Fruit fly (Drosophila melanogaster) whole organism, embryonic: ENCODE measurements around the gene CG5080.

Source experiments
- CG10654 ChIP-seq: fragments of 200-800 bp; sonication (Bioruptor generic); optimal IDR thresholded peaks from 2 replicates; lab custom pipeline; 2016; ENCODE audit warnings: missing biosample characterization, missing genetic modification characterization
- CG11560 ChIP-seq: fragments of 200-800 bp; sonication (Bioruptor generic); IDR thresholded peaks from 3 replicates; pipeline ENCODE4 v1.3.6; 2022; ENCODE audit warnings: missing biosample characterization, missing genetic modification characterization
- CG12219 ChIP-seq: fragments of 200-800 bp; sonication (Bioruptor generic); optimal IDR thresholded peaks from 3 replicates; lab custom pipeline; 2018; ENCODE audit warnings: missing biosample characterization, mild to moderate bottlenecking, missing genetic modification characterization
- CG13287 ChIP-seq: fragments of 200-800 bp; sonication (Bioruptor generic); IDR thresholded peaks from 2 replicates; pipeline ENCODE4 v1.3.6; 2022; ENCODE audit warnings: missing biosample characterization, missing genetic modification characterization; ENCODE audit not compliant: partially characterized antibody
- CG13296 ChIP-seq: fragments of 200-800 bp; sonication (Bioruptor generic); optimal IDR thresholded peaks from 3 replicates; lab custom pipeline; 2018; ENCODE audit warnings: missing biosample characterization, mild to moderate bottlenecking, missing genetic modification characterization
- CG15011 ChIP-seq: fragments of 200-800 bp; sonication (Bioruptor generic); optimal IDR thresholded peaks from 3 replicates; lab custom pipeline; 2018; ENCODE audit warnings: missing biosample characterization, mild to moderate bottlenecking, missing genetic modification characterization
- CG1602 ChIP-seq: fragments of 200-800 bp; sonication (Bioruptor generic); optimal IDR thresholded peaks from 3 replicates; lab custom pipeline; 2016; ENCODE audit warnings: missing biosample characterization, missing genetic modification characterization
- CG17802 ChIP-seq: fragments of 200-800 bp; sonication (Bioruptor generic); optimal IDR thresholded peaks from 2 replicates; lab custom pipeline; 2018; ENCODE audit warnings: missing biosample characterization, mild to moderate bottlenecking, missing genetic modification characterization, moderate library complexity
- CG1832 ChIP-seq: fragments of 200-800 bp; sonication (Bioruptor generic); optimal IDR thresholded peaks from 2 replicates; lab custom pipeline; 2017; ENCODE audit warnings: missing biosample characterization, mild to moderate bottlenecking, missing genetic modification characterization, inconsistent platforms
- CG2678 ChIP-seq: fragments of 200-800 bp; sonication (Bioruptor generic); optimal IDR thresholded peaks from 3 replicates; lab custom pipeline; 2019; ENCODE audit warnings: missing biosample characterization, mild to moderate bottlenecking, missing genetic modification characterization, moderate library complexity
- CG34376 ChIP-seq: fragments of 200-800 bp; sonication (Bioruptor generic); optimal IDR thresholded peaks from 2 replicates; lab custom pipeline; 2018; ENCODE audit warnings: missing biosample characterization, mild to moderate bottlenecking, missing genetic modification characterization
- CG8281 ChIP-seq: fragments of 200-800 bp; sonication (Bioruptor generic); optimal IDR thresholded peaks from 2 replicates; lab custom pipeline; 2018; ENCODE audit warnings: missing biosample characterization, mild to moderate bottlenecking, missing genetic modification characterization, moderate library complexity
- CG8359 ChIP-seq: fragments of 200-800 bp; sonication (Bioruptor generic); optimal IDR thresholded peaks from 2 replicates; lab custom pipeline; 2017; ENCODE audit warnings: missing biosample characterization, mild to moderate bottlenecking, missing genetic modification characterization, borderline replicate concordance
- D19A ChIP-seq: fragments of 200-800 bp; optimal IDR thresholded peaks from 3 replicates; lab custom pipeline; 2019; ENCODE audit warnings: missing biosample characterization, mild to moderate bottlenecking, missing genetic modification characterization, moderate library complexity
- Dip3 ChIP-seq: fragments of 200-800 bp; sonication (Bioruptor generic); optimal IDR thresholded peaks from 3 replicates; lab custom pipeline; 2016; ENCODE audit warnings: missing biosample characterization, missing genetic modification characterization
- Drgx ChIP-seq: fragments of 200-800 bp; sonication (Bioruptor generic); IDR thresholded peaks from 2 replicates; pipeline ENCODE4 v1.3.6; 2022; ENCODE audit warnings: missing biosample characterization, missing genetic modification characterization
- ERR ChIP-seq: fragments of 200-800 bp; sonication (Bioruptor generic); optimal IDR thresholded peaks from 2 replicates; lab custom pipeline; 2016; ENCODE audit warnings: missing biosample characterization, missing genetic modification characterization
- H2.0 ChIP-seq: fragments of 200-800 bp; sonication (Bioruptor generic); IDR thresholded peaks from 2 replicates; pipeline ENCODE4 v1.3.6; 2022; ENCODE audit warnings: missing biosample characterization, missing genetic modification characterization
- Hr51 ChIP-seq, 2 experiments: fragments of 200-800 bp; sonication (Bioruptor generic); optimal IDR thresholded peaks; 2 replicates in 1 of 2; 3 replicates in 1 of 2; lab custom pipeline; 2016 to 2018; ENCODE audit warnings: missing biosample characterization in 2 of 2, missing genetic modification characterization in 2 of 2, mild to moderate bottlenecking in 1 of 2, moderate library complexity in 1 of 2
- Hr78 ChIP-seq, 2 experiments: fragments of 200-800 bp in 1 of 2; fragments of >200 bp in 1 of 2; sonication (Bioruptor generic) in 1 of 2; optimal IDR thresholded peaks; 2 replicates each; lab custom pipeline; 2017 to 2019; ENCODE audit warnings: missing biosample characterization in 2 of 2, missing genetic modification characterization in 2 of 2, mild to moderate bottlenecking in 1 of 2, moderate library complexity in 1 of 2
- Max ChIP-seq: fragments of 200-800 bp; sonication (Bioruptor generic); optimal IDR thresholded peaks from 2 replicates; lab custom pipeline; 2016; ENCODE audit warnings: missing biosample characterization, mild to moderate bottlenecking, missing genetic modification characterization
- Pdp1 ChIP-seq, 2 experiments: fragments of 200-800 bp; sonication (Bioruptor generic); optimal IDR thresholded peaks; 3 replicates each; lab custom pipeline; 2016; ENCODE audit warnings: missing biosample characterization in 2 of 2, missing genetic modification characterization in 2 of 2, mild to moderate bottlenecking in 1 of 2, moderate library complexity in 1 of 2
- Side ChIP-seq: fragments of 200-800 bp; sonication (Bioruptor generic); optimal IDR thresholded peaks from 2 replicates; lab custom pipeline; 2016; ENCODE audit warnings: missing biosample characterization, missing genetic modification characterization
- Sry-δ ChIP-seq: fragments of 200-800 bp; sonication (Bioruptor generic); optimal IDR thresholded peaks from 2 replicates; lab custom pipeline; 2016; ENCODE audit warnings: missing biosample characterization, missing genetic modification characterization
- TFAM ChIP-seq: fragments of 200-800 bp; sonication (Bioruptor generic); optimal IDR thresholded peaks from 2 replicates; lab custom pipeline; 2017; ENCODE audit warnings: missing biosample characterization, missing genetic modification characterization, inconsistent platforms
- abd-A ChIP-seq: fragments of 200-800 bp; sonication (Bioruptor generic); optimal IDR thresholded peaks from 3 replicates; lab custom pipeline; 2019; ENCODE audit warnings: missing biosample characterization, mild to moderate bottlenecking, missing genetic modification characterization, moderate library complexity
- bsh ChIP-seq, 2 experiments: fragments of 200-800 bp; sonication (Bioruptor generic); optimal IDR thresholded peaks; 2 replicates each; lab custom pipeline; 2017 to 2018; ENCODE audit warnings: mild to moderate bottlenecking in 2 of 2, missing biosample characterization in 2 of 2, missing genetic modification characterization in 2 of 2, moderate library complexity in 1 of 2
- btn ChIP-seq: fragments of 200-800 bp; sonication (Bioruptor generic); optimal IDR thresholded peaks from 2 replicates; lab custom pipeline; 2016; ENCODE audit warnings: missing biosample characterization, missing genetic modification characterization
- cas ChIP-seq: fragments of 200-800 bp; sonication (Bioruptor generic); IDR thresholded peaks from 2 replicates; pipeline ENCODE4 v1.3.6; 2022; ENCODE audit warnings: missing biosample characterization, missing genetic modification characterization
- chinmo ChIP-seq: fragments of 200-800 bp; sonication (Bioruptor generic); IDR thresholded peaks from 4 replicates; pipeline ENCODE4 v1.3.6; 2022; ENCODE audit warnings: missing biosample characterization, missing genetic modification characterization; ENCODE audit not compliant: partially characterized antibody
- cwo ChIP-seq: fragments of 200-800 bp; sonication (Bioruptor generic); optimal IDR thresholded peaks from 3 replicates; lab custom pipeline; 2017; ENCODE audit warnings: missing biosample characterization, missing genetic modification characterization, mild to moderate bottlenecking, moderate library complexity, missing genetic modification reagents
- gem ChIP-seq: fragments of 200-800 bp; sonication (Bioruptor generic); optimal IDR thresholded peaks from 2 replicates; lab custom pipeline; 2019; ENCODE audit warnings: missing biosample characterization, mild to moderate bottlenecking, missing genetic modification characterization, moderate library complexity
- grn ChIP-seq: fragments of 200-800 bp; sonication (Bioruptor generic); optimal IDR thresholded peaks from 3 replicates; lab custom pipeline; 2017; ENCODE audit warnings: missing biosample characterization, missing genetic modification characterization
- insv ChIP-seq, 2 experiments: fragments of 200-800 bp; sonication (Bioruptor generic); optimal IDR thresholded peaks; 3 replicates each; lab custom pipeline; 2016 to 2018; ENCODE audit warnings: missing biosample characterization in 2 of 2, missing genetic modification characterization in 2 of 2
- ken ChIP-seq: fragments of 200-800 bp; sonication (Bioruptor generic); IDR thresholded peaks from 3 replicates; pipeline ENCODE4 v1.3.6; 2022; ENCODE audit warnings: missing biosample characterization, missing genetic modification characterization
- klu ChIP-seq: fragments of 200-800 bp; sonication (Bioruptor generic); IDR thresholded peaks from 2 replicates; pipeline ENCODE4 v1.3.6; 2022; ENCODE audit warnings: missing biosample characterization, missing genetic modification characterization
- lab ChIP-seq: fragments of 200-800 bp; sonication (Bioruptor generic); optimal IDR thresholded peaks from 3 replicates; lab custom pipeline; 2017; ENCODE audit warnings: missing biosample characterization, missing genetic modification characterization, mild to moderate bottlenecking, moderate library complexity, missing genetic modification reagents
- mirr ChIP-seq: fragments of 200-800 bp; sonication (Bioruptor generic); optimal IDR thresholded peaks from 3 replicates; lab custom pipeline; 2018; ENCODE audit warnings: missing biosample characterization, mild to moderate bottlenecking, missing genetic modification characterization
- sd ChIP-seq: fragments of 200-800 bp; sonication (Bioruptor generic); optimal IDR thresholded peaks from 3 replicates; lab custom pipeline; 2018; ENCODE audit warnings: missing biosample characterization, mild to moderate bottlenecking, missing genetic modification characterization, moderate library complexity
- seq ChIP-seq: fragments of 200-800 bp; sonication (Bioruptor generic); IDR thresholded peaks from 2 replicates; pipeline ENCODE4 v1.3.6; 2022; ENCODE audit warnings: missing biosample characterization, missing genetic modification characterization
- tx ChIP-seq: fragments of 200-800 bp; sonication (Bioruptor generic); optimal IDR thresholded peaks from 2 replicates; lab custom pipeline; 2016; ENCODE audit warnings: missing biosample characterization, missing genetic modification characterization
- usp ChIP-seq: fragments of >200 bp; optimal IDR thresholded peaks from 2 replicates; lab custom pipeline; 2017; ENCODE audit warnings: missing biosample characterization, missing genetic modification characterization
- vfl ChIP-seq: fragments of 200-800 bp; sonication (Bioruptor generic); optimal IDR thresholded peaks from 2 replicates; lab custom pipeline; 2016; ENCODE audit warnings: missing biosample characterization, missing genetic modification characterization
- vnd ChIP-seq: fragments of 200-800 bp; sonication (Bioruptor generic); IDR thresholded peaks from 3 replicates; pipeline ENCODE4 v1.3.6; 2022; ENCODE audit warnings: missing biosample characterization, missing genetic modification characterization; ENCODE audit not compliant: partially characterized antibody
- wek ChIP-seq: fragments of 200-800 bp; sonication (Bioruptor generic); optimal IDR thresholded peaks from 3 replicates; lab custom pipeline; 2018; ENCODE audit warnings: missing biosample characterization, mild to moderate bottlenecking, missing genetic modification characterization, moderate library complexity
- zfh1 ChIP-seq: fragments of 200-800 bp; sonication (Bioruptor generic); IDR thresholded peaks from 3 replicates; pipeline ENCODE4 v1.3.6; 2022; ENCODE audit warnings: missing biosample characterization, missing genetic modification characterization

CG5080 gene

dm6 chr2L:1125437-1125836, 38.2 kb downstream of the CG5080 start (continued):
- TF ChIP-seq tx (GFP tag; lab: Kevin White, UChicago) (no peak), CG15011 (GFP tag; lab: Kevin White, UChicago) (peak; percentile 24), abd-A (tag; lab: Kevin White, UChicago) (peak; percentile 9), cas (no peak), insv (GFP tag; optimal IDR thresholded peaks at IDR 0.05; lab: Kevin White, UChicago) (no peak), sd (peak; percentile 31), lab (GFP tag; lab: Kevin White, UChicago) (peak; percentile 22), CG8359 (GFP tag; lab: Kevin White, UChicago) (no peak), grn (GFP tag; lab: Kevin White, UChicago) (peak; percentile 18), ERR (GFP tag; lab: Kevin White, UChicago) (no peak), usp (GFP tag; lab: Kevin White, UChicago) (no peak), gem (peak; percentile 92), Dip3 (GFP tag; lab: Kevin White, UChicago) (no peak), CG34376 (GFP tag; lab: Kevin White, UChicago) (peak; percentile 76), btn (GFP tag; lab: Kevin White, UChicago) (no peak), Hr78 (GFP tag; optimal IDR thresholded peaks at IDR 0.05; lab: Kevin White, UChicago) (peak in 1 of 2 experiments; percentile 6), Side (GFP tag; lab: Kevin White, UChicago) (no peak), CG1602 (no peak), Drgx (GFP tag; lab: Robert Waterston, UW) (0 out of 2 replicates have a peak, but pooled peaks have one; percentile 16), CG2678 (tag; lab: Kevin White, UChicago) (peak; percentile 19), CG17802 (no peak), CG13296 (GFP tag; lab: Kevin White, UChicago) (no peak), seq (GFP tag; lab: Robert Waterston, UW) (0 out of 2 replicates have a peak, but pooled peaks have one; percentile 18), Hr51 (GFP tag; optimal IDR thresholded peaks at IDR 0.05; lab: Kevin White, UChicago) (no peak), vfl (GFP tag; lab: Kevin White, UChicago) (no peak), mirr (GFP tag; lab: Kevin White, UChicago) (peak; percentile 69), Sry-δ (GFP tag; lab: Kevin White, UChicago) (no peak), klu (GFP tag; lab: Robert Waterston, UW) (no peak)
- TF ChIP-seq, all 482 proteins: peak for 43

- TF ChIP-seq ken (GFP tag; lab: Robert Waterston, UW) (no peak), vnd (0 out of 3 replicates have a peak, but pooled peaks have one; percentile 22), CG11560 (tag; lab: Robert Waterston, UW) (no peak), CG13287 (no peak), chinmo (0 out of 4 replicates have a peak, but pooled peaks have one; percentile 6), Pdp1 (GFP tag; optimal IDR thresholded peaks at IDR 0.05; lab: Kevin White, UChicago) (peak in 1 of 2 experiments; percentile 40)
Observed at dm6 chr2L:1124265-1124664, 39.4 kb downstream of the CG5080 start.

- TF ChIP-seq CG2678 (tag; lab: Kevin White, UChicago) (peak; percentile 72), Pdp1 (GFP tag; optimal IDR thresholded peaks at IDR 0.05; lab: Kevin White, UChicago) (peak in 1 of 2 experiments; percentile 44), TFAM (GFP tag; lab: Kevin White, UChicago) (no peak), CG12219 (GFP tag; lab: Kevin White, UChicago) (peak; percentile 5), bsh (GFP tag; optimal IDR thresholded peaks at IDR 0.05; lab: Kevin White, UChicago) (peak in 1 of 2 experiments; percentile 83), H2.0 (GFP tag; lab: Robert Waterston, UW) (0 out of 2 replicates have a peak, but pooled peaks have one; percentile 16), wek (peak; percentile 27), zfh1 (GFP tag; lab: Robert Waterston, UW) (peak; percentile 46; the same call in 1 of the 3 replicates), cwo (GFP tag; lab: Kevin White, UChicago) (peak; percentile 29), Max (GFP tag; lab: Kevin White, UChicago) (peak; percentile 47), CG8281 (tag; lab: Kevin White, UChicago) (peak; percentile 27), D19A (tag; lab: Kevin White, UChicago) (peak; percentile 61), CG1832 (no peak), CG10654 (peak; percentile 3)
Observed at dm6 chr2L:1123078-1123818, 40.4 kb downstream of the CG5080 start.
